Worm (Caenorhabditis elegans) whole organism, young adult: ENCODE results near the gene C17A2.7.

Experiments used
- B0336.3 ChIP-seq: fragments of 200-800 bp; sonication (Bioruptor generic); IDR thresholded peaks from 2 replicates; pipeline ENCODE4 v1.3.6; 2022; ENCODE audit warnings: missing genetic modification characterization, missing compliant biosample characterization
- C17E4.6 ChIP-seq: fragments of 200-800 bp; sonication (Bioruptor generic); IDR thresholded peaks from 2 replicates; pipeline ENCODE4 v1.3.6; 2022; ENCODE audit warnings: missing genetic modification reagents, missing genetic modification characterization, missing compliant biosample characterization
- D2030.7 ChIP-seq: fragments of 200-800 bp; sonication (Bioruptor generic); IDR thresholded peaks from 2 replicates; pipeline ENCODE4 v1.3.6; 2022; ENCODE audit warnings: missing genetic modification reagents, missing genetic modification characterization, missing compliant biosample characterization
- F22D6.2 ChIP-seq: sonication (generic microtip); optimal IDR thresholded peaks from 2 replicates; lab custom pipeline; 2016; ENCODE audit warnings: mild to moderate bottlenecking, missing genetic modification characterization, missing compliant biosample characterization
- F33H1.4 ChIP-seq: fragments of 200-800 bp; sonication (Bioruptor generic); IDR thresholded peaks from 2 replicates; pipeline ENCODE4 v1.3.6; 2022; ENCODE audit warnings: missing genetic modification reagents, missing genetic modification characterization, missing compliant biosample characterization
- F37B4.10 ChIP-seq: fragments of 200-800 bp; sonication (Bioruptor generic); IDR thresholded peaks from 2 replicates; pipeline ENCODE4 v1.3.6; 2022; ENCODE audit warnings: missing genetic modification characterization, missing compliant biosample characterization
- F49E8.2 ChIP-seq: sonication (generic microtip); optimal IDR thresholded peaks from 3 replicates; lab custom pipeline; 2017; ENCODE audit warnings: missing genetic modification characterization, mild to moderate bottlenecking, missing compliant biosample characterization, antibody characterized with exemption, moderate library complexity; ENCODE audit not compliant: insufficient read depth
- F57A8.1 ChIP-seq: fragments of 200-800 bp; sonication (Bioruptor generic); optimal IDR thresholded peaks from 2 replicates; lab custom pipeline; 2018; ENCODE audit warnings: mild to moderate bottlenecking, missing genetic modification characterization, moderate library complexity, missing compliant biosample characterization
- K12H6.12 ChIP-seq: fragments of 200-800 bp; sonication (Bioruptor generic); optimal IDR thresholded peaks from 2 replicates; lab custom pipeline; 2018; ENCODE audit warnings: mild to moderate bottlenecking, missing genetic modification characterization, missing compliant biosample characterization
- T07F8.4 ChIP-seq: sonication (generic microtip); optimal IDR thresholded peaks from 2 replicates; lab custom pipeline; 2016; ENCODE audit warnings: mild to moderate bottlenecking, missing genetic modification characterization, moderate library complexity, missing compliant biosample characterization
- Y56A3A.18 ChIP-seq: fragments of 200-800 bp; sonication (Bioruptor generic); IDR thresholded peaks from 2 replicates; pipeline ENCODE4 v1.3.6; 2022; ENCODE audit warnings: missing genetic modification reagents, missing genetic modification characterization, missing compliant biosample characterization
- Y95B8A.8 ChIP-seq: fragments of 200-800 bp; sonication (Bioruptor generic); IDR thresholded peaks from 2 replicates; pipeline ENCODE4 v1.3.6; 2022; ENCODE audit warnings: missing genetic modification reagents, missing genetic modification characterization, missing compliant biosample characterization
- aptf-3 ChIP-seq: fragments of 200-800 bp; sonication (Bioruptor generic); IDR thresholded peaks from 2 replicates; pipeline ENCODE4 v1.3.6; 2022; ENCODE audit warnings: missing genetic modification characterization, missing compliant biosample characterization
- attf-3 ChIP-seq: fragments of 200-800 bp; sonication (Bioruptor generic); conservative IDR thresholded peaks from 2 replicates; pipeline ENCODE4 v1.3.6; 2022; ENCODE audit warnings: missing genetic modification reagents, missing genetic modification characterization, missing compliant biosample characterization
- efl-1 ChIP-seq: fragments of 150-350 bp; optimal IDR thresholded peaks from 2 replicates; lab custom pipeline; 2014; ENCODE audit warnings: missing biosample characterization, missing genetic modification reagents, missing genetic modification characterization
- egrh-3 ChIP-seq: fragments of 200-800 bp; sonication (Bioruptor generic); IDR thresholded peaks from 2 replicates; pipeline ENCODE4 v1.3.6; 2022; ENCODE audit warnings: missing genetic modification reagents, missing genetic modification characterization, missing compliant biosample characterization
- fkh-3 ChIP-seq: sonication (generic microtip); optimal IDR thresholded peaks from 2 replicates; lab custom pipeline; 2016; ENCODE audit warnings: mild to moderate bottlenecking, missing genetic modification characterization, missing compliant biosample characterization
- hlh-12 ChIP-seq: sonication (generic microtip); optimal IDR thresholded peaks from 2 replicates; lab custom pipeline; 2016; ENCODE audit warnings: missing genetic modification characterization, missing compliant biosample characterization
- lsl-1 ChIP-seq: fragments of 200-800 bp; sonication (Bioruptor generic); optimal IDR thresholded peaks from 2 replicates; lab custom pipeline; 2018; ENCODE audit warnings: mild to moderate bottlenecking, missing genetic modification characterization, moderate library complexity, missing compliant biosample characterization
- madf-10 ChIP-seq: sonication (generic microtip); optimal IDR thresholded peaks from 2 replicates; lab custom pipeline; 2016; ENCODE audit warnings: mild to moderate bottlenecking, missing genetic modification characterization, missing compliant biosample characterization
- madf-3 ChIP-seq: fragments of 200-800 bp; sonication (Bioruptor generic); IDR thresholded peaks from 2 replicates; pipeline ENCODE4 v1.3.6; 2022; ENCODE audit warnings: missing genetic modification reagents, missing genetic modification characterization, missing compliant biosample characterization
- madf-6 ChIP-seq: fragments of 200-800 bp; sonication (Bioruptor generic); IDR thresholded peaks from 2 replicates; pipeline ENCODE4 v1.3.6; 2022; ENCODE audit warnings: missing genetic modification reagents, missing genetic modification characterization, missing compliant biosample characterization
- madf-8 ChIP-seq: fragments of 200-800 bp; sonication (Bioruptor generic); conservative IDR thresholded peaks from 2 replicates; pipeline ENCODE4 v1.3.6; 2022; ENCODE audit warnings: missing genetic modification reagents, missing genetic modification characterization, missing compliant biosample characterization
- mes-4 ChIP-seq: sonication (generic microtip); optimal IDR thresholded peaks from 2 replicates; lab custom pipeline; 2016; ENCODE audit warnings: missing genotype, missing genetic modification characterization, missing compliant biosample characterization
- nfya-1 ChIP-seq: sonication (generic microtip); optimal IDR thresholded peaks from 2 replicates; lab custom pipeline; 2017; ENCODE audit warnings: antibody characterized with exemption, missing compliant biosample characterization, missing genetic modification characterization, borderline replicate concordance; ENCODE audit not compliant: insufficient read depth
- nfya-2 ChIP-seq: fragments of 200-800 bp; sonication (Bioruptor generic); IDR thresholded peaks from 2 replicates; pipeline ENCODE4 v1.3.6; 2022; ENCODE audit warnings: missing genetic modification reagents, missing genetic modification characterization, missing compliant biosample characterization
- nfyb-1 ChIP-seq: fragments of 200-800 bp; sonication (Bioruptor generic); IDR thresholded peaks from 2 replicates; pipeline ENCODE4 v1.3.6; 2022; ENCODE audit warnings: missing genetic modification reagents, missing genetic modification characterization, missing compliant biosample characterization
- nhr-179 ChIP-seq: sonication (generic microtip); optimal IDR thresholded peaks from 2 replicates; lab custom pipeline; 2016; ENCODE audit warnings: mild to moderate bottlenecking, missing genetic modification characterization, missing compliant biosample characterization
- nhr-27 ChIP-seq: fragments of 200-800 bp; sonication (Bioruptor generic); optimal IDR thresholded peaks from 2 replicates; lab custom pipeline; 2018; ENCODE audit warnings: mild to moderate bottlenecking, missing genetic modification characterization, moderate library complexity, missing compliant biosample characterization
- rcor-1 ChIP-seq: fragments of 200-800 bp; sonication (Bioruptor generic); IDR thresholded peaks from 2 replicates; pipeline ENCODE4 v1.3.6; 2022; ENCODE audit warnings: missing genetic modification reagents, missing genetic modification characterization, missing compliant biosample characterization
- snpc-3.4 ChIP-seq: sonication (generic microtip); optimal IDR thresholded peaks from 2 replicates; lab custom pipeline; 2017; ENCODE audit warnings: missing genetic modification characterization, mild to moderate bottlenecking, missing compliant biosample characterization, antibody characterized with exemption, moderate library complexity, missing genotype, missing genetic modification reagents
- somi-1 ChIP-seq: fragments of 200-800 bp; sonication (Bioruptor generic); optimal IDR thresholded peaks from 2 replicates; lab custom pipeline; 2018; ENCODE audit warnings: mild to moderate bottlenecking, missing genetic modification characterization, missing compliant biosample characterization
- tbp1 ChIP-seq: fragments of 200-800 bp; sonication (Bioruptor generic); optimal IDR thresholded peaks from 2 replicates; lab custom pipeline; 2018; ENCODE audit warnings: mild to moderate bottlenecking, missing genetic modification characterization, missing compliant biosample characterization
- tlf-1 ChIP-seq: fragments of 200-800 bp; sonication (Bioruptor generic); optimal IDR thresholded peaks from 2 replicates; lab custom pipeline; 2018; ENCODE audit warnings: mild to moderate bottlenecking, missing genetic modification characterization, missing compliant biosample characterization
- ztf-25 ChIP-seq: fragments of 200-800 bp; sonication (Bioruptor generic); IDR thresholded peaks from 2 replicates; pipeline ENCODE4 v1.3.6; 2022; ENCODE audit warnings: missing genetic modification reagents, missing genetic modification characterization, missing compliant biosample characterization
- ztf-26 ChIP-seq: sonication (generic microtip); optimal IDR thresholded peaks from 2 replicates; lab custom pipeline; 2017; ENCODE audit warnings: missing genetic modification characterization, missing compliant biosample characterization
- ztf-3 ChIP-seq: fragments of 200-800 bp; sonication (Bioruptor generic); optimal IDR thresholded peaks from 2 replicates; lab custom pipeline; 2018; ENCODE audit warnings: mild to moderate bottlenecking, missing genetic modification characterization, missing compliant biosample characterization
- ztf-6 ChIP-seq: fragments of 200-800 bp; sonication (Bioruptor generic); IDR thresholded peaks from 2 replicates; pipeline ENCODE4 v1.3.6; 2022; ENCODE audit warnings: missing genetic modification reagents, missing genetic modification characterization, missing compliant biosample characterization

C17A2.7 gene

ce11 chrII:3843305-3843704, at the start of gene C17A2.7, which contains the start of gene C17A2.3:
Gene C17A2.7, minus strand, starts transcription at chrII:3843405.
Gene C17A2.3, plus strand, starts transcription at chrII:3843609.
- TF ChIP-seq tlf-1 (GFP tag; lab: Kevin White, UChicago) = no peak
- TF ChIP-seq D2030.7 (GFP tag; lab: Robert Waterston, UW) = no peak
- no peak for TF ChIP-seq lsl-1 (GFP tag; lab: Kevin White, UChicago)
- TF ChIP-seq B0336.3 (GFP tag; lab: Robert Waterston, UW) = no peak
- no peak for TF ChIP-seq F37B4.10 (GFP tag; lab: Robert Waterston, UW)
- no peak for TF ChIP-seq madf-10 (tag; lab: Kevin White, UChicago)
- TF ChIP-seq ztf-3 (GFP tag; lab: Kevin White, UChicago) = no peak
- TF ChIP-seq T07F8.4 (tag; lab: Kevin White, UChicago) = no peak
- TF ChIP-seq ztf-26 (tag; lab: Kevin White, UChicago) = no peak
- no peak for TF ChIP-seq snpc-3.4
- no peak for TF ChIP-seq nfya-1 (tag; lab: Kevin White, UChicago)
- no peak for TF ChIP-seq ztf-25 (GFP tag; lab: Robert Waterston, UW)
- TF ChIP-seq somi-1 = no peak

- no peak for TF ChIP-seq F33H1.4
- TF ChIP-seq nhr-179 (tag; lab: Kevin White, UChicago) = no peak
- no peak for TF ChIP-seq tbp1 (GFP tag; lab: Kevin White, UChicago)
- TF ChIP-seq hlh-12 (tag; lab: Kevin White, UChicago) = no peak
- TF ChIP-seq efl-1 (GFP tag; lab: Kevin White, UChicago) = no peak
- no peak for TF ChIP-seq madf-10 (tag; lab: Kevin White, UChicago)
- no peak for TF ChIP-seq rcor-1 (GFP tag; lab: Robert Waterston, UW)
- TF ChIP-seq nhr-27 = no peak
- no peak for TF ChIP-seq nfyb-1 (GFP tag; lab: Robert Waterston, UW)
- no peak for TF ChIP-seq aptf-3 (GFP tag; lab: Robert Waterston, UW)
- no peak for TF ChIP-seq C17E4.6 (GFP tag; lab: Robert Waterston, UW)
- no peak for TF ChIP-seq F37B4.10 (GFP tag; lab: Robert Waterston, UW)
- no peak for TF ChIP-seq Y56A3A.18
- TF ChIP-seq Y95B8A.8 (GFP tag; lab: Robert Waterston, UW) = no peak
Measured at ce11 chrII:3891124-3891523, 47.9 kb upstream of the C17A2.7 start, which contains the start of gene F53C3.8. Gene F53C3.8, plus strand, starts transcription at chrII:3891424.

- TF ChIP-seq madf-3 (GFP tag; lab: Robert Waterston, UW) = no peak
- no peak for TF ChIP-seq F49E8.2 (tag; lab: Kevin White, UChicago)
- no peak for TF ChIP-seq nhr-179 (tag; lab: Kevin White, UChicago)
- TF ChIP-seq K12H6.12 = no peak
- TF ChIP-seq F57A8.1 = no peak
- no peak for TF ChIP-seq attf-3
- no peak for TF ChIP-seq nfya-2 (GFP tag; lab: Robert Waterston, UW)
- no peak for TF ChIP-seq madf-8 (GFP tag; lab: Robert Waterston, UW)
- TF ChIP-seq egrh-3 (GFP tag; lab: Robert Waterston, UW) = no peak
- no peak for TF ChIP-seq nhr-27
- TF ChIP-seq F22D6.2 (tag; lab: Kevin White, UChicago) = no peak
- TF ChIP-seq madf-6 (GFP tag; lab: Robert Waterston, UW) = no peak
- TF ChIP-seq fkh-3 (tag; lab: Kevin White, UChicago) = no peak
- TF ChIP-seq ztf-6 (GFP tag; lab: Robert Waterston, UW) = no peak
- TF ChIP-seq mes-4 (tag; lab: Kevin White, UChicago) = no peak
Measured at ce11 chrII:3879945-3880344, 36.7 kb upstream of the C17A2.7 start, which contains the start of gene nhr-166. Gene nhr-166, plus strand, starts transcription at chrII:3880245.
